Fruit fly (Drosophila melanogaster) whole organism: Measurements from ENCODE around the gene Alr.

ENCODE experiments used
- CG8478 ChIP-seq: fragments of >200 bp; optimal IDR thresholded peaks from 2 replicates; lab custom pipeline; 2018; ENCODE audit warnings: inconsistent platforms
- EcR ChIP-seq, 2 experiments: fragments of >200 bp; optimal IDR thresholded peaks; 2 replicates each; lab custom pipeline; 2017; ENCODE audit warnings: missing biosample characterization in 2 of 2, missing genetic modification characterization in 2 of 2, missing genetic modification reagents in 2 of 2
- pan ChIP-seq: fragments of >200 bp; optimal IDR thresholded peaks from 2 replicates; lab custom pipeline; 2017
- psq ChIP-seq: fragments of >200 bp; optimal IDR thresholded peaks from 2 replicates; lab custom pipeline; 2017

dm6 chrX:19711936-19712335 lies 36.2 kb upstream of the Alr start:
- TF ChIP-seq CG8478 (no peak), psq (no peak), EcR (GFP tag; optimal IDR thresholded peaks at IDR 0.05; lab: Kevin White, UChicago) (no peak), pan (lab: Kevin White, UChicago) (no peak)
